Worm (Caenorhabditis elegans) whole organism, mixed stage, embryonic: ENCODE measurements around the gene his-31.

Experiments used
- ceh-43 ChIP-seq: fragments of 200-800 bp; sonication (Bioruptor generic); optimal IDR thresholded peaks from 2 replicates; lab custom pipeline; 2018; ENCODE audit warnings: mild to moderate bottlenecking, missing genetic modification characterization, moderate library complexity, missing compliant biosample characterization

The his-31 gene

ce11 chrIV:8286352-8286751, 47.4 kb downstream of the his-31 start, which contains the start of gene K07H8.9:
K07H8.9 (minus strand) TSS chrIV:8286476.
- TF ChIP-seq ceh-43 (GFP tag; lab: Kevin White, UChicago) = no peak
